Worm (Caenorhabditis elegans) whole organism, L4 larva: ENCODE measurements around the gene mig-22.

Source experiments
- F26F4.8 ChIP-seq: fragments of 200-800 bp; sonication (Bioruptor generic); conservative IDR thresholded peaks from 2 replicates; pipeline ENCODE4 v1.3.6; 2022; ENCODE audit warnings: missing genetic modification characterization, missing compliant biosample characterization
- F49E8.2 ChIP-seq: sonication (generic microtip); optimal IDR thresholded peaks from 2 replicates; lab custom pipeline; 2016; ENCODE audit warnings: missing compliant biosample characterization, mild to moderate bottlenecking, missing genetic modification characterization, borderline replicate concordance
- T26A8.4 ChIP-seq: fragments of 200-800 bp; sonication (Bioruptor generic); IDR thresholded peaks from 2 replicates; pipeline ENCODE4 v1.3.6; 2022; ENCODE audit warnings: missing genetic modification characterization, missing compliant biosample characterization
- Y105C5A.15 ChIP-seq: fragments of 200-800 bp; sonication (Bioruptor generic); IDR thresholded peaks from 2 replicates; pipeline ENCODE4 v1.3.6; 2022; ENCODE audit warnings: missing genetic modification characterization, missing compliant biosample characterization
- Y48G9A.11 ChIP-seq: fragments of 200-800 bp; sonication (Bioruptor generic); IDR thresholded peaks from 2 replicates; pipeline ENCODE4 v1.3.6; 2022; ENCODE audit warnings: missing genetic modification reagents, missing genetic modification characterization, missing compliant biosample characterization
- ZK337.2 ChIP-seq: fragments of 200-800 bp; sonication (Bioruptor generic); IDR thresholded peaks from 2 replicates; pipeline ENCODE4 v1.3.6; 2022; ENCODE audit warnings: missing genetic modification reagents, missing genetic modification characterization, missing compliant biosample characterization
- aha-1 ChIP-seq: fragments of 150-350 bp; peaks from one replicate; lab custom pipeline; 2014; ENCODE audit warnings: missing biosample characterization, missing genetic modification characterization
- ama-1 ChIP-seq: fragments of 150-350 bp; optimal IDR thresholded peaks from 2 replicates; lab custom pipeline; 2014; ENCODE audit warnings: inconsistent platforms, mixed read lengths
- ceh-20 ChIP-seq: fragments of 200-800 bp; sonication (Bioruptor generic); IDR thresholded peaks from 2 replicates; pipeline ENCODE4 v1.3.6; 2022; ENCODE audit warnings: missing genetic modification reagents, missing genetic modification characterization, missing compliant biosample characterization
- ceh-28 ChIP-seq: fragments of 150-350 bp; optimal IDR thresholded peaks from 2 replicates; lab custom pipeline; 2014; ENCODE audit warnings: missing biosample characterization, missing genetic modification reagents, missing genetic modification characterization
- ceh-32 ChIP-seq: sonication (generic microtip); optimal IDR thresholded peaks from 2 replicates; lab custom pipeline; 2016; ENCODE audit warnings: mild to moderate bottlenecking, missing genetic modification characterization, missing compliant biosample characterization; ENCODE audit not compliant: poor library complexity
- daf-19 ChIP-seq: fragments of 200-800 bp; sonication (Bioruptor generic); conservative IDR thresholded peaks from 2 replicates; pipeline ENCODE4 v1.3.6; 2022; ENCODE audit warnings: missing genetic modification characterization, missing compliant biosample characterization
- daf-8 ChIP-seq: fragments of 200-800 bp; sonication (Bioruptor generic); IDR thresholded peaks from 2 replicates; pipeline ENCODE4 v1.3.6; 2022; ENCODE audit warnings: missing genetic modification characterization, missing compliant biosample characterization
- dmd-6 ChIP-seq: fragments of 200-800 bp; sonication (Bioruptor generic); IDR thresholded peaks from 2 replicates; pipeline ENCODE4 v1.3.6; 2022; ENCODE audit warnings: missing genetic modification reagents, missing genetic modification characterization, missing compliant biosample characterization
- dpl-1 ChIP-seq: fragments of 150-350 bp; optimal IDR thresholded peaks from 2 replicates; lab custom pipeline; 2014; ENCODE audit warnings: missing biosample characterization, missing genetic modification reagents, missing genetic modification characterization
- dve-1 ChIP-seq: sonication (generic microtip); optimal IDR thresholded peaks from 2 replicates; lab custom pipeline; 2017; ENCODE audit warnings: antibody characterized with exemption, mild to moderate bottlenecking, missing genetic modification characterization, missing compliant biosample characterization; ENCODE audit not compliant: insufficient read depth
- egl-43 ChIP-seq: fragments of 200-800 bp; sonication (Bioruptor generic); IDR thresholded peaks from 2 replicates; pipeline ENCODE4 v1.3.6; 2022; ENCODE audit warnings: missing genetic modification reagents, missing genetic modification characterization, missing compliant biosample characterization
- gei-8 ChIP-seq: fragments of 200-800 bp; sonication (Bioruptor generic); optimal IDR thresholded peaks from 2 replicates; lab custom pipeline; 2018; ENCODE audit warnings: mild to moderate bottlenecking, missing genetic modification characterization, missing compliant biosample characterization
- hif-1 ChIP-seq, 2 experiments: sonication (generic microtip); optimal IDR thresholded peaks; 2 replicates each; lab custom pipeline; 2016 to 2017; ENCODE audit warnings: missing compliant biosample characterization in 2 of 2, missing genetic modification characterization in 2 of 2, missing genetic modification reagents in 2 of 2, missing genotype in 2 of 2, mild to moderate bottlenecking in 1 of 2
- hlh-30 ChIP-seq: sonication (generic microtip); optimal IDR thresholded peaks from 2 replicates; lab custom pipeline; 2017; ENCODE audit warnings: antibody characterized with exemption, mild to moderate bottlenecking, missing genetic modification characterization, missing compliant biosample characterization; ENCODE audit not compliant: insufficient read depth
- hmg-1.1 ChIP-seq: fragments of 200-800 bp; sonication (Bioruptor generic); IDR thresholded peaks from 2 replicates; pipeline ENCODE4 v1.3.6; 2022; ENCODE audit warnings: missing genetic modification reagents, missing genetic modification characterization, missing compliant biosample characterization
- lim-7 ChIP-seq: fragments of 200-800 bp; sonication (Bioruptor generic); IDR thresholded peaks from 2 replicates; pipeline ENCODE4 v1.3.6; 2022; ENCODE audit warnings: missing genetic modification characterization, missing compliant biosample characterization
- lin-29 ChIP-seq: fragments of 200-800 bp; sonication (Bioruptor generic); IDR thresholded peaks from 2 replicates; pipeline ENCODE4 v1.3.6; 2022; ENCODE audit warnings: missing genetic modification reagents, missing genetic modification characterization, missing compliant biosample characterization
- lin-38 ChIP-seq: fragments of 200-800 bp; sonication (Bioruptor generic); IDR thresholded peaks from 2 replicates; pipeline ENCODE4 v1.3.6; 2022; ENCODE audit warnings: missing genetic modification reagents, missing genetic modification characterization, missing compliant biosample characterization
- lir-3 ChIP-seq: sonication (generic microtip); optimal IDR thresholded peaks from 2 replicates; lab custom pipeline; 2016; ENCODE audit warnings: mild to moderate bottlenecking, missing genetic modification characterization, missing compliant biosample characterization
- mdl-1 ChIP-seq, 2 experiments: fragments of 150-350 bp in 1 of 2; sonication (generic microtip) in 1 of 2; optimal IDR thresholded peaks; 2 replicates each; lab custom pipeline; 2014 to 2017; ENCODE audit warnings: missing biosample characterization in 2 of 2, missing genetic modification characterization in 2 of 2
- mep-1 ChIP-seq: fragments of 150-350 bp; sonication (generic microtip); optimal IDR thresholded peaks from 3 replicates; lab custom pipeline; 2014; ENCODE audit warnings: missing biosample characterization, missing genetic modification characterization
- mxl-2 ChIP-seq: fragments of 200-800 bp; sonication (Bioruptor generic); conservative IDR thresholded peaks from 2 replicates; pipeline ENCODE4 v1.3.6; 2022; ENCODE audit warnings: missing genetic modification reagents, missing genetic modification characterization, missing compliant biosample characterization
- nhr-10 ChIP-seq: fragments of 150-350 bp; optimal IDR thresholded peaks from 2 replicates; lab custom pipeline; 2014; ENCODE audit warnings: missing biosample characterization, missing genetic modification characterization
- nhr-11 ChIP-seq: fragments of 150-350 bp; optimal IDR thresholded peaks from 2 replicates; lab custom pipeline; 2014; ENCODE audit warnings: missing biosample characterization, missing genetic modification characterization
- nhr-111 ChIP-seq: fragments of 200-800 bp; sonication (Bioruptor generic); optimal IDR thresholded peaks from 2 replicates; lab custom pipeline; 2018; ENCODE audit warnings: mild to moderate bottlenecking, missing genetic modification characterization, missing compliant biosample characterization
- nhr-28 ChIP-seq: fragments of 150-350 bp; optimal IDR thresholded peaks from 2 replicates; lab custom pipeline; 2014; ENCODE audit warnings: missing biosample characterization, missing genetic modification characterization
- nhr-41 ChIP-seq: fragments of 200-800 bp; sonication (Bioruptor generic); IDR thresholded peaks from 2 replicates; pipeline ENCODE4 v1.3.6; 2022; ENCODE audit warnings: missing genetic modification reagents, missing genetic modification characterization, missing compliant biosample characterization
- nhr-42 ChIP-seq: fragments of 200-800 bp; sonication (Bioruptor generic); IDR thresholded peaks from 2 replicates; pipeline ENCODE4 v1.3.6; 2022; ENCODE audit warnings: missing genetic modification characterization, missing compliant biosample characterization
- nhr-6 ChIP-seq: fragments of 150-350 bp; optimal IDR thresholded peaks from 2 replicates; lab custom pipeline; 2014; ENCODE audit warnings: missing biosample characterization, missing genetic modification characterization
- nhr-76 ChIP-seq: fragments of 150-350 bp; optimal IDR thresholded peaks from 2 replicates; lab custom pipeline; 2014; ENCODE audit warnings: missing biosample characterization, missing genetic modification characterization
- pha-4 ChIP-seq, 2 experiments: fragments of 150-350 bp in 1 of 2; fragments of 200-800 bp in 1 of 2; sonication (Bioruptor generic) in 1 of 2; IDR thresholded peaks in 1 of 2; optimal IDR thresholded peaks in 1 of 2; 2 replicates each; pipeline versions ENCODE4 v1.3.6 to Lab custom; 2014 to 2022; ENCODE audit warnings: missing genetic modification characterization in 2 of 2, missing genetic modification reagents in 2 of 2, missing biosample characterization in 1 of 2, missing compliant biosample characterization in 1 of 2
- pqm-1 ChIP-seq: sonication (generic microtip); optimal IDR thresholded peaks from 2 replicates; lab custom pipeline; 2017; ENCODE audit warnings: missing biosample characterization, missing genetic modification characterization
- rbr-2 ChIP-seq: sonication (generic microtip); optimal IDR thresholded peaks from 2 replicates; lab custom pipeline; 2016; ENCODE audit warnings: missing genotype, missing genetic modification characterization, missing compliant biosample characterization
- saeg-2 ChIP-seq: fragments of 200-800 bp; sonication (Bioruptor generic); IDR thresholded peaks from 2 replicates; pipeline ENCODE4 v1.3.6; 2022; ENCODE audit warnings: missing genetic modification reagents, missing genetic modification characterization, missing compliant biosample characterization
- sdz-12 ChIP-seq: fragments of 200-800 bp; sonication (Bioruptor generic); optimal IDR thresholded peaks from 2 replicates; lab custom pipeline; 2018; ENCODE audit warnings: mild to moderate bottlenecking, missing genetic modification characterization, missing compliant biosample characterization
- skn-1 ChIP-seq: fragments of 150-350 bp; optimal IDR thresholded peaks from 2 replicates; lab custom pipeline; 2014; ENCODE audit warnings: missing biosample characterization, missing genetic modification characterization
- snpc-1.2 ChIP-seq: fragments of 200-800 bp; sonication (Bioruptor generic); IDR thresholded peaks from 2 replicates; pipeline ENCODE4 v1.3.6; 2022; ENCODE audit warnings: missing genetic modification reagents, missing genetic modification characterization, missing compliant biosample characterization
- snpc-4 ChIP-seq: fragments of 150-350 bp; optimal IDR thresholded peaks from 2 replicates; lab custom pipeline; 2014; ENCODE audit warnings: missing biosample characterization, missing genetic modification characterization
- spr-1 ChIP-seq: sonication (generic microtip); optimal IDR thresholded peaks from 2 replicates; lab custom pipeline; 2016; ENCODE audit warnings: mild to moderate bottlenecking, missing genetic modification characterization, missing compliant biosample characterization
- tag-97 ChIP-seq: fragments of 200-800 bp; sonication (Bioruptor generic); IDR thresholded peaks from 2 replicates; pipeline ENCODE4 v1.3.6; 2022; ENCODE audit warnings: missing genetic modification characterization, missing compliant biosample characterization
- unc-62 ChIP-seq, 3 experiments: fragments of 150-350 bp in 1 of 3; sonication (generic microtip); optimal IDR thresholded peaks in 2 of 3; peaks in 1 of 3; 1 replicate in 1 of 3; 2 replicates in 2 of 3; lab custom pipeline; 2014 to 2017; ENCODE audit warnings: missing biosample characterization in 3 of 3, missing genetic modification characterization in 3 of 3, missing genetic modification reagents in 3 of 3, missing genotype in 1 of 3
- zag-1 ChIP-seq: fragments of 150-350 bp; optimal IDR thresholded peaks from 2 replicates; lab custom pipeline; 2014; ENCODE audit warnings: missing biosample characterization, missing genetic modification characterization
- zip-11 ChIP-seq: fragments of 200-800 bp; sonication (Bioruptor generic); IDR thresholded peaks from 2 replicates; pipeline ENCODE4 v1.3.6; 2022; ENCODE audit warnings: missing genetic modification characterization, missing compliant biosample characterization

mig-22 gene

ce11 chrIII:8782080-8782479 is 14.9 kb upstream of the mig-22 start (continued):
- TF ChIP-seq rbr-2 (tag; lab: Kevin White, UChicago), result peak; percentile 1

ce11 chrIII:8780473-8780872 is 13.3 kb upstream of the mig-22 start:
- TF ChIP-seq F26F4.8, result no peak
- TF ChIP-seq ZK337.2 (GFP tag; lab: Robert Waterston, UW), result no peak
- TF ChIP-seq daf-19 (GFP tag; lab: Robert Waterston, UW), result no peak
- TF ChIP-seq dve-1 (tag; lab: Kevin White, UChicago), result peak; percentile 33
- TF ChIP-seq pqm-1 (tag; lab: Kevin White, UChicago), result no peak
- TF ChIP-seq nhr-41, result no peak
- TF ChIP-seq ceh-28 (tag; lab: Kevin White, UChicago), result no peak
- no peak for TF ChIP-seq hif-1 (tag; optimal IDR thresholded peaks at IDR 0.05; lab: Kevin White, UChicago)
- no peak for TF ChIP-seq lim-7 (GFP tag; lab: Robert Waterston, UW)
- TF ChIP-seq snpc-4, result no peak
- TF ChIP-seq spr-1, result no peak
- TF ChIP-seq dpl-1 (GFP tag; lab: Kevin White, UChicago), result no peak
- peak; percentile 48 for TF ChIP-seq nhr-11 (tag; lab: Kevin White, UChicago)
- TF ChIP-seq mdl-1 (tag; optimal IDR thresholded peaks at IDR 0.05; lab: Kevin White, UChicago), result peak; percentile 49 to 89
- no peak for TF ChIP-seq snpc-1.2 (GFP tag; lab: Robert Waterston, UW)
- TF ChIP-seq ceh-20, result 0 out of 2 replicates have a peak, but pooled peaks have one; percentile 8
- no peak for TF ChIP-seq saeg-2 (GFP tag; lab: Robert Waterston, UW)
- TF ChIP-seq skn-1 (tag; lab: Kevin White, UChicago), result no peak
- TF ChIP-seq unc-62 (GFP tag; optimal IDR thresholded peaks at IDR 0.05 in 1 of 2; lab: Kevin White, UChicago), result peak in 1 of 2 experiments; percentile 99
- no peak for TF ChIP-seq unc-62 (tag; optimal IDR thresholded peaks at IDR 0.05; lab: Kevin White, UChicago)
- no peak for TF ChIP-seq nhr-6 (tag; lab: Kevin White, UChicago)
- TF ChIP-seq zip-11 (GFP tag; lab: Robert Waterston, UW), result no peak
- no peak for TF ChIP-seq T26A8.4 (GFP tag; lab: Robert Waterston, UW)
- TF ChIP-seq ceh-32, result no peak
- TF ChIP-seq pha-4 (GFP tag; IDR thresholded peaks at IDR 0.05; lab: Robert Waterston, UW), result no peak
- TF ChIP-seq pha-4 (tag; optimal IDR thresholded peaks at IDR 0.05; lab: Kevin White, UChicago), result no peak
- no peak for TF ChIP-seq tag-97 (GFP tag; lab: Robert Waterston, UW)
- TF ChIP-seq aha-1, result peak; percentile 18
- TF ChIP-seq lin-29 (GFP tag; lab: Robert Waterston, UW), result no peak
- TF ChIP-seq zag-1 (tag; lab: Kevin White, UChicago), result no peak
- TF ChIP-seq nhr-111, result no peak
- no peak for TF ChIP-seq hmg-1.1
- no peak for TF ChIP-seq ama-1 (lab: Kevin White, UChicago)
- TF ChIP-seq nhr-10 (tag; lab: Kevin White, UChicago), result no peak
- TF ChIP-seq nhr-76, result no peak
- TF ChIP-seq dmd-6, result peak; percentile 45; the same call in 1 of the 2 replicates
- no peak for TF ChIP-seq daf-8 (GFP tag; lab: Robert Waterston, UW)
- TF ChIP-seq lir-3 (tag; lab: Kevin White, UChicago), result no peak
- peak; percentile 84 for TF ChIP-seq hlh-30 (tag; lab: Kevin White, UChicago)
- no peak for TF ChIP-seq F49E8.2
- no peak for TF ChIP-seq mxl-2 (GFP tag; lab: Robert Waterston, UW)
- TF ChIP-seq lin-38, result no peak
- no peak for TF ChIP-seq Y48G9A.11 (GFP tag; lab: Robert Waterston, UW)
- TF ChIP-seq nhr-28 (tag; lab: Kevin White, UChicago), result peak; percentile 81
- TF ChIP-seq Y105C5A.15 (GFP tag; lab: Robert Waterston, UW), result no peak
- TF ChIP-seq mep-1, result peak; percentile 50
- no peak for TF ChIP-seq rbr-2 (tag; lab: Kevin White, UChicago)
- no peak for TF ChIP-seq gei-8
- no peak for TF ChIP-seq egl-43 (GFP tag; lab: Robert Waterston, UW)
- no peak for TF ChIP-seq sdz-12 (GFP tag; lab: Kevin White, UChicago)
- no peak for TF ChIP-seq nhr-42 (GFP tag; lab: Robert Waterston, UW)
